Worm (Caenorhabditis elegans) whole organism, midembryonic: ENCODE results near the gene oac-50.

Experiments
- T22C8.4 ChIP-seq: fragments of 200-800 bp; sonication (Bioruptor generic); IDR thresholded peaks from 2 replicates; pipeline ENCODE4 v1.3.6; 2022; ENCODE audit warnings: missing genetic modification characterization, missing compliant biosample characterization
- cog-1 ChIP-seq: sonication (generic microtip); optimal IDR thresholded peaks from 2 replicates; lab custom pipeline; 2016; ENCODE audit warnings: missing genetic modification characterization, missing compliant biosample characterization
- flt-1 ChIP-seq: fragments of 200-800 bp; sonication (Bioruptor generic); IDR thresholded peaks from 2 replicates; pipeline ENCODE4 v1.3.6; 2022; ENCODE audit warnings: missing genetic modification characterization, missing compliant biosample characterization
- klf-2 ChIP-seq: fragments of 200-800 bp; sonication (Bioruptor generic); conservative IDR thresholded peaks from 2 replicates; pipeline ENCODE4 v1.3.6; 2022; ENCODE audit warnings: missing genetic modification reagents, missing genetic modification characterization, missing compliant biosample characterization
- med-1 ChIP-seq: sonication (generic microtip); optimal IDR thresholded peaks from 2 replicates; lab custom pipeline; 2017; ENCODE audit warnings: missing genetic modification characterization, mild to moderate bottlenecking, missing compliant biosample characterization, antibody characterized with exemption, missing genetic modification reagents; ENCODE audit not compliant: insufficient read depth
- ref-1 ChIP-seq: fragments of 200-800 bp; sonication (Bioruptor generic); conservative IDR thresholded peaks from 2 replicates; pipeline ENCODE4 v1.3.6; 2022; ENCODE audit warnings: missing genetic modification reagents, missing genetic modification characterization, missing compliant biosample characterization
- tab-1 ChIP-seq: fragments of 200-800 bp; sonication (Bioruptor generic); IDR thresholded peaks from 2 replicates; pipeline ENCODE4 v1.3.6; 2022; ENCODE audit warnings: missing genetic modification characterization, missing compliant biosample characterization
- ztf-23 ChIP-seq: fragments of 200-800 bp; sonication (Bioruptor generic); IDR thresholded peaks from 2 replicates; pipeline ENCODE4 v1.3.6; 2022; ENCODE audit warnings: missing genetic modification reagents, missing genetic modification characterization, missing compliant biosample characterization
- ztf-29 ChIP-seq: fragments of 200-800 bp; sonication (Bioruptor generic); IDR thresholded peaks from 2 replicates; pipeline ENCODE4 v1.3.6; 2022; ENCODE audit warnings: missing genetic modification reagents, missing genetic modification characterization, missing compliant biosample characterization

oac-50 gene

ce11 chrV:9082350-9082749 is 9.0 kb upstream of the oac-50 start:
- TF ChIP-seq klf-2 (GFP tag; lab: Robert Waterston, UW) (no peak), ztf-23 (GFP tag; lab: Robert Waterston, UW) (no peak), T22C8.4 (no peak), ref-1 (no peak), flt-1 (GFP tag; lab: Robert Waterston, UW) (no peak), ztf-29 (GFP tag; lab: Robert Waterston, UW) (no peak), cog-1 (no peak), tab-1 (GFP tag; lab: Robert Waterston, UW) (no peak), med-1 (GFP tag; lab: Kevin White, UChicago) (no peak)

DNA sequence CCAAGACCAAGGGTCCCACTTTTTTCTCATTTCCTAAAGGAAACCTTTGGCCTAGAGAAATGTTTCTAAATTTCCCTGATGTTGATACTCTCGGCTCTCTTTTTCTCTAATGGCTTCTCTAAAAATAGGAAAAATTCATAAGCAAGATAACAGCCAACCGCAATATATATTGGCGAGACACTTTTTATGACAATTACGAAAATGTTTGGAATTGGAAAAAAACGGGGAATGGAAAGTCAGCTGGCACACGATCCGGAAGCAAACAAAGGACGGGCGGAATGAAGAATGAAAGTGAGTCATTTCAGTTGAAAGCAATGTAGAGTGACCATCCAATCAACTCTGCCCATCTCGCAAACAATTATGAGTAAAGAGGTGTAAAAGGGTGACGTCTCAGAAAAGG is 8.1 kb upstream of the oac-50 start:
- no peak for TF ChIP-seq tab-1 (GFP tag; lab: Robert Waterston, UW)
- TF ChIP-seq cog-1 = no peak
- no peak for TF ChIP-seq ztf-23 (GFP tag; lab: Robert Waterston, UW)
- TF ChIP-seq ztf-29 (GFP tag; lab: Robert Waterston, UW) = no peak
- TF ChIP-seq T22C8.4 = no peak
- TF ChIP-seq klf-2 (GFP tag; lab: Robert Waterston, UW) = no peak
- no peak for TF ChIP-seq flt-1 (GFP tag; lab: Robert Waterston, UW)
- TF ChIP-seq ref-1 = no peak
- TF ChIP-seq med-1 (GFP tag; lab: Kevin White, UChicago) = no peak

ce11 chrV:9079965-9080432 is 6.7 kb upstream of the oac-50 start:
- no peak for TF ChIP-seq T22C8.4
- TF ChIP-seq tab-1 (GFP tag; lab: Robert Waterston, UW) = no peak
- TF ChIP-seq ztf-23 (GFP tag; lab: Robert Waterston, UW) = no peak
- TF ChIP-seq klf-2 (GFP tag; lab: Robert Waterston, UW) = no peak
- TF ChIP-seq cog-1 = no peak
- TF ChIP-seq ztf-29 (GFP tag; lab: Robert Waterston, UW) = no peak
- no peak for TF ChIP-seq flt-1 (GFP tag; lab: Robert Waterston, UW)
- TF ChIP-seq ref-1 = no peak

ce11 chrV:9078815-9079525 is 5.6 kb upstream of the oac-50 start:
- TF ChIP-seq flt-1 (GFP tag; lab: Robert Waterston, UW) (no peak), T22C8.4 (no peak), ref-1 (no peak), med-1 (GFP tag; lab: Kevin White, UChicago) (no peak), cog-1 (no peak), klf-2 (GFP tag; lab: Robert Waterston, UW) (no peak), ztf-23 (GFP tag; lab: Robert Waterston, UW) (no peak), ztf-29 (GFP tag; lab: Robert Waterston, UW) (no peak), tab-1 (GFP tag; lab: Robert Waterston, UW) (no peak)

DNA sequence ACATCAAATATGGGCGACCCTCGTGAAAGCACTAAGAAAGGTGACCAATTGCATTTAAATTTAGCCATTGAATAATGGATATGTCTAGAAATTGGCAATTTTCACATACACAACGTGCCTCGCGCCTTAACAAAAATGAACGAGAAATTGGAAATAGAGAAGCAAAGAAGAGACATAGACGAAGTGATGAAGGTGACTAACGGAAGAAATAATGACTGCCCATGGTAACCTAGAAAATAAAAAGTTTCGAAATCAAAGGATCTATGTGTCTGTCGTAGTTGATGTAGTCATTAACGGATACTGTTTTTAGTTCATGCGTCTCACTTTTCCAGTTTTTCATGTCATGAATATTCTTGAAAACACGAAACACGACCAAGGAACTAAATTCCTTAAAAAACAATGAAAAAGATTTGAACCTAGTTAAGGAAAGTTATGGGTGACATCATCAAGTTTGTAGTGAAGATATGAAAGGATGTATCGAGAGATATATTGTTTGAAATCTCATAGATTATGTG is 4.8 kb upstream of the oac-50 start:
- TF ChIP-seq ztf-29 (GFP tag; lab: Robert Waterston, UW) (no peak), flt-1 (GFP tag; lab: Robert Waterston, UW) (no peak), med-1 (GFP tag; lab: Kevin White, UChicago) (no peak), ztf-23 (GFP tag; lab: Robert Waterston, UW) (no peak), T22C8.4 (no peak), klf-2 (GFP tag; lab: Robert Waterston, UW) (no peak)

DNA sequence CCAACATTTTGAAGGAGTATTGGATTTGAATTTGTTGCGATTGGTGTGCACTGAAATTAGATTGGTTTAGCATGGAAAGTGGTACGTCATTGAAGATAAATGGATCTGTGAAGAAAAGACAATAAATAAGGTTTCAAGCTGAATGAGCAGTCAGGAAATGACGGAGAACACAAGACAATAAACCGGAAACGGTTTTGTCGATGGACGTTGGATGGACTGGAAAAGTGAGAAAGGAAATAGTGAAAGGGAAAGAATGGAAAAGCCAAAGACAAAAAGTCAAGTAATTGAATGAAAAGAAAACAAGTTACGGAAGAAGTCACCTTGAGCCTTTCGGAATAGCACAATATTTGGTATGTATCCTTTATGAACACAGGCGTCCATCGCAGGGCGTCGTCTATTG is 2.9 kb upstream of the oac-50 start, which contains the start of gene T27E4.7:
T27E4.7 (minus strand) TSS at position 50 of the 400 bp plus-strand sequence.
- TF ChIP-seq ztf-23 (GFP tag; lab: Robert Waterston, UW) (no peak), ztf-29 (GFP tag; lab: Robert Waterston, UW) (no peak), cog-1 (no peak), med-1 (GFP tag; lab: Kevin White, UChicago) (no peak), T22C8.4 (no peak), tab-1 (GFP tag; lab: Robert Waterston, UW) (no peak), ref-1 (no peak), flt-1 (GFP tag; lab: Robert Waterston, UW) (no peak), klf-2 (GFP tag; lab: Robert Waterston, UW) (no peak)

ce11 chrV:9075827-9076226 is 2.5 kb upstream of the oac-50 start:
- TF ChIP-seq klf-2 (GFP tag; lab: Robert Waterston, UW) (no peak), ztf-29 (GFP tag; lab: Robert Waterston, UW) (no peak), tab-1 (GFP tag; lab: Robert Waterston, UW) (no peak), cog-1 (no peak), T22C8.4 (no peak), flt-1 (GFP tag; lab: Robert Waterston, UW) (no peak), med-1 (GFP tag; lab: Kevin White, UChicago) (no peak), ref-1 (no peak), ztf-23 (GFP tag; lab: Robert Waterston, UW) (no peak)

DNA sequence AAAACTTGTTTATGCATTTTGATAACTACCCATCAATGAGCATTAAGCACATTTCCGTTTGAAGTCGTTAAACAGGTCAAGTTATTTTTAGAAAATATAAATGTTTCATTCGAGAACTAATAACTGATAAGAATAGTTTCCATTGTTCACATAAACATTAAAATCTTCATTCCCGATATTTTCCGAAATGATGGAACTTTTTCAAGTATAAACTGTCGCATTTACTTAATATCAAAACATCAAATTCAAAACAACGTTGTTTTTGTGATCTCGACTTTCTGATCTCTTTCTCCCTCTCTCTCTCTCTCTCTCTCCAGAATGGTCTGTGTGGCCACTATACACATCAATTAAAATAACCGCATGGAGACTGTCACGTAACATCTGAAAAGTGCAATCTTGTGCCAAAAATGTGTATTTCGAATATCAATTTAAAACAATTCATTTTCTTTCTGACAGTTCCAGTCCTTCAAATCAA is 1.1 kb upstream of the oac-50 start:
- TF ChIP-seq ztf-23 (GFP tag; lab: Robert Waterston, UW) = no peak
- TF ChIP-seq klf-2 (GFP tag; lab: Robert Waterston, UW) = no peak
- TF ChIP-seq ztf-29 (GFP tag; lab: Robert Waterston, UW) = no peak
- TF ChIP-seq flt-1 (GFP tag; lab: Robert Waterston, UW) = no peak
- TF ChIP-seq T22C8.4 = no peak
- no peak for TF ChIP-seq med-1 (GFP tag; lab: Kevin White, UChicago)

DNA sequence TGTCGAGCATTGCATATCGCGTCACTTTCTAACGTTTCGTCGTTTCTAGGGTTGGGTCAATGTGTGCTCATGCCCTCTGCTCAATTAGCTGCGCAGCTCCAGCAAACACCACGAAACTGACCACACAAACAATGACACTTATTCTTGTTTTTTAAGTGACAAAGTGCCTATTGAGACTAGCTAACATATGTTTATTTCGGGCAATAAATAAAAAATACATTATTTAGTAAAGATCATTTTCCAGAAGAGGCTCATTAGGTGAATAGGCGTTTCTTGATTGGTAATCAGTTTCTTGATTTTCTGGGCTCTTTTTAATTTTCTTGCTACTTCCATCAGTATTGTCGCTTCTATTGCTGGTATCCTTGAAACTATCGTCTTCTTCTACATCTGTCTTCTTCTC is 3.7 kb downstream of the oac-50 start, which contains the start of gene T27E4.5:
T27E4.5 (minus strand) TSS at position 101 of the 400 bp plus-strand sequence.
- no peak for TF ChIP-seq ztf-23 (GFP tag; lab: Robert Waterston, UW)
- no peak for TF ChIP-seq T22C8.4
- no peak for TF ChIP-seq flt-1 (GFP tag; lab: Robert Waterston, UW)
- no peak for TF ChIP-seq klf-2 (GFP tag; lab: Robert Waterston, UW)
- no peak for TF ChIP-seq ref-1
- no peak for TF ChIP-seq ztf-29 (GFP tag; lab: Robert Waterston, UW)
- TF ChIP-seq tab-1 (GFP tag; lab: Robert Waterston, UW) = no peak
- no peak for TF ChIP-seq cog-1
